Worm (Caenorhabditis elegans) whole organism, young adult: Measurements from ENCODE around the gene B0222.11.

Experiments
- B0019.2 ChIP-seq: fragments of 200-800 bp; sonication (Bioruptor generic); conservative IDR thresholded peaks from 2 replicates; pipeline ENCODE4 v1.3.6; 2022; ENCODE audit warnings: missing genetic modification reagents, missing genetic modification characterization, missing compliant biosample characterization
- B0336.3 ChIP-seq: fragments of 200-800 bp; sonication (Bioruptor generic); IDR thresholded peaks from 2 replicates; pipeline ENCODE4 v1.3.6; 2022; ENCODE audit warnings: missing genetic modification characterization, missing compliant biosample characterization
- F39B2.1 ChIP-seq: fragments of 200-800 bp; sonication (Bioruptor generic); IDR thresholded peaks from 2 replicates; pipeline ENCODE4 v1.3.6; 2022; ENCODE audit warnings: missing genetic modification reagents, missing genetic modification characterization, missing compliant biosample characterization
- K11D2.4 ChIP-seq: fragments of 200-800 bp; sonication (Bioruptor generic); IDR thresholded peaks from 2 replicates; pipeline ENCODE4 v1.3.6; 2022; ENCODE audit warnings: missing genetic modification reagents, missing genetic modification characterization, missing compliant biosample characterization
- Y95B8A.8 ChIP-seq: fragments of 200-800 bp; sonication (Bioruptor generic); IDR thresholded peaks from 2 replicates; pipeline ENCODE4 v1.3.6; 2022; ENCODE audit warnings: missing genetic modification reagents, missing genetic modification characterization, missing compliant biosample characterization
- ama-1 ChIP-seq, 3 experiments: fragments of 150-350 bp in 1 of 3; sonication (generic microtip) in 2 of 3; optimal IDR thresholded peaks; 2 replicates each; lab custom pipeline; 2014 to 2018; ENCODE audit warnings: missing biosample characterization in 2 of 3, missing genetic modification characterization in 2 of 3, missing genetic modification reagents in 2 of 3
- athp-1 ChIP-seq: sonication (generic microtip); optimal IDR thresholded peaks from 2 replicates; lab custom pipeline; 2017; ENCODE audit warnings: mild to moderate bottlenecking, missing genetic modification characterization, missing compliant biosample characterization
- bed-2 ChIP-seq: fragments of 200-800 bp; sonication (Bioruptor generic); IDR thresholded peaks from 2 replicates; pipeline ENCODE4 v1.3.6; 2022; ENCODE audit warnings: missing genetic modification reagents, missing genetic modification characterization, missing compliant biosample characterization
- cebp-2 ChIP-seq: fragments of 200-800 bp; sonication (Bioruptor generic); IDR thresholded peaks from 2 replicates; pipeline ENCODE4 v1.3.6; 2022; ENCODE audit warnings: missing genetic modification characterization, missing compliant biosample characterization
- ceh-27 ChIP-seq: fragments of 200-800 bp; sonication (Bioruptor generic); optimal IDR thresholded peaks from 2 replicates; lab custom pipeline; 2018; ENCODE audit warnings: mild to moderate bottlenecking, missing genetic modification characterization, moderate library complexity, missing compliant biosample characterization
- hrde-1 ChIP-seq: sonication (generic microtip); optimal IDR thresholded peaks from 2 replicates; lab custom pipeline; 2016; ENCODE audit warnings: missing genetic modification characterization, mild to moderate bottlenecking, missing compliant biosample characterization, moderate library complexity, missing genotype, missing genetic modification reagents, borderline replicate concordance
- let-607 ChIP-seq, 2 experiments: fragments of 200-800 bp in 1 of 2; sonication (Bioruptor generic) in 1 of 2; sonication (generic microtip) in 1 of 2; optimal IDR thresholded peaks; 2 replicates each; lab custom pipeline; 2016 to 2018; ENCODE audit warnings: mild to moderate bottlenecking in 2 of 2, missing compliant biosample characterization in 2 of 2, missing genetic modification characterization in 2 of 2, moderate library complexity in 2 of 2, missing genotype in 1 of 2
- nfya-2 ChIP-seq: fragments of 200-800 bp; sonication (Bioruptor generic); IDR thresholded peaks from 2 replicates; pipeline ENCODE4 v1.3.6; 2022; ENCODE audit warnings: missing genetic modification reagents, missing genetic modification characterization, missing compliant biosample characterization
- pha-4 ChIP-seq: fragments of 150-350 bp; sonication (generic microtip); optimal IDR thresholded peaks from 2 replicates; lab custom pipeline; 2014; ENCODE audit warnings: missing biosample characterization, missing genetic modification reagents, missing genetic modification characterization
- snpc-1.3 ChIP-seq: sonication (generic microtip); optimal IDR thresholded peaks from 2 replicates; lab custom pipeline; 2017; ENCODE audit warnings: missing genetic modification characterization, mild to moderate bottlenecking, missing compliant biosample characterization, antibody characterized with exemption, moderate library complexity, missing genotype, missing genetic modification reagents; ENCODE audit not compliant: insufficient read depth
- ztf-25 ChIP-seq: fragments of 200-800 bp; sonication (Bioruptor generic); IDR thresholded peaks from 2 replicates; pipeline ENCODE4 v1.3.6; 2022; ENCODE audit warnings: missing genetic modification reagents, missing genetic modification characterization, missing compliant biosample characterization

Gene B0222.11

ce11 chrV:9123186-9123585 lies 44.8 kb downstream of the B0222.11 start, which contains the start of gene F21C10.11:
F21C10.11 (plus strand) TSS chrV:9123486.
- TF ChIP-seq athp-1 (tag; lab: Kevin White, UChicago) (no peak), snpc-1.3 (tag; lab: Kevin White, UChicago) (no peak), ama-1 (optimal IDR thresholded peaks at IDR 0.05; lab: Kevin White, UChicago) (no peak), ama-1 (GFP tag; optimal IDR thresholded peaks at IDR 0.05; lab: Kevin White, UChicago) (no peak), let-607 (tag; optimal IDR thresholded peaks at IDR 0.05; lab: Kevin White, UChicago) (no peak)

ce11 chrV:9122004-9122403 lies 46.0 kb downstream of the B0222.11 start, which contains the start of gene F21C10.13:
F21C10.13 (plus strand) TSS chrV:9122304.
- TF ChIP-seq hrde-1 (tag; lab: Kevin White, UChicago) (no peak), nfya-2 (GFP tag; lab: Robert Waterston, UW) (no peak), B0019.2 (GFP tag; lab: Robert Waterston, UW) (no peak), bed-2 (GFP tag; lab: Robert Waterston, UW) (no peak), Y95B8A.8 (no peak), ceh-27 (GFP tag; lab: Kevin White, UChicago) (no peak), B0336.3 (GFP tag; lab: Robert Waterston, UW) (no peak), cebp-2 (no peak), ztf-25 (no peak), pha-4 (tag; lab: Kevin White, UChicago) (no peak), F39B2.1 (GFP tag; lab: Robert Waterston, UW) (no peak), K11D2.4 (GFP tag; lab: Robert Waterston, UW) (no peak)
